Worm (Caenorhabditis elegans) whole organism, L1 larva: Measurements from ENCODE around the gene cky-1.

Source experiments
- Y116A8C.19 ChIP-seq: sonication (generic microtip); optimal IDR thresholded peaks from 2 replicates; lab custom pipeline; 2016; ENCODE audit warnings: missing compliant biosample characterization, missing genetic modification characterization, borderline replicate concordance
- aly-2 ChIP-seq: fragments of 150-350 bp; optimal IDR thresholded peaks from 2 replicates; lab custom pipeline; 2014; ENCODE audit warnings: missing biosample characterization, missing genetic modification characterization
- ama-1 ChIP-seq: fragments of 150-350 bp; optimal IDR thresholded peaks from 2 replicates; lab custom pipeline; 2014
- ceh-8 ChIP-seq: fragments of 200-800 bp; sonication (Bioruptor generic); optimal IDR thresholded peaks from 2 replicates; lab custom pipeline; 2018; ENCODE audit warnings: mild to moderate bottlenecking, missing genetic modification characterization, moderate library complexity, missing compliant biosample characterization
- ceh-82 ChIP-seq, 3 experiments: fragments of 150-350 bp in 1 of 3; sonication (generic microtip) in 2 of 3; optimal IDR thresholded peaks; 2 replicates each; lab custom pipeline; 2014 to 2017; ENCODE audit warnings: missing biosample characterization in 3 of 3, missing genetic modification characterization in 3 of 3
- ces-1 ChIP-seq: fragments of 150-350 bp; optimal IDR thresholded peaks from 2 replicates; lab custom pipeline; 2014; ENCODE audit warnings: missing biosample characterization, missing genetic modification reagents, missing genetic modification characterization
- dpl-1 ChIP-seq, 3 experiments: fragments of 150-350 bp in 2 of 3; sonication (generic microtip) in 1 of 3; optimal IDR thresholded peaks; 2 replicates each; lab custom pipeline; 2014 to 2017; ENCODE audit warnings: missing biosample characterization in 3 of 3, missing genetic modification characterization in 3 of 3, missing genetic modification reagents in 3 of 3
- efl-1 ChIP-seq, 4 experiments: fragments of 150-350 bp; optimal IDR thresholded peaks in 3 of 4; peaks in 1 of 4; 1 replicate in 1 of 4; 2 replicates in 3 of 4; lab custom pipeline; 2014; ENCODE audit warnings: missing biosample characterization in 2 of 4, missing genetic modification characterization in 2 of 4, missing genetic modification reagents in 2 of 4
- efl-3 ChIP-seq: fragments of 200-800 bp; sonication (Bioruptor generic); optimal IDR thresholded peaks from 2 replicates; lab custom pipeline; 2018; ENCODE audit warnings: mild to moderate bottlenecking, missing genetic modification characterization, missing compliant biosample characterization
- egl-13 ChIP-seq: sonication (generic microtip); optimal IDR thresholded peaks from 2 replicates; lab custom pipeline; 2016; ENCODE audit warnings: missing genotype, missing genetic modification reagents, missing genetic modification characterization, missing compliant biosample characterization
- egl-27 ChIP-seq, 2 experiments: fragments of 150-350 bp in 1 of 2; sonication (generic microtip); optimal IDR thresholded peaks; 3 replicates each; lab custom pipeline; 2017 to 2018; ENCODE audit warnings: missing biosample characterization in 2 of 2, missing genetic modification characterization in 2 of 2, missing genetic modification reagents in 2 of 2
- elt-2 ChIP-seq: sonication (generic microtip); optimal IDR thresholded peaks from 2 replicates; lab custom pipeline; 2016; ENCODE audit warnings: missing genetic modification characterization, mild to moderate bottlenecking, inconsistent platforms, missing compliant biosample characterization, missing genetic modification reagents
- fkh-8 ChIP-seq: sonication (generic microtip); optimal IDR thresholded peaks from 2 replicates; lab custom pipeline; 2016; ENCODE audit warnings: mild to moderate bottlenecking, missing genetic modification characterization, missing compliant biosample characterization
- fos-1 ChIP-seq: fragments of 150-350 bp; optimal IDR thresholded peaks from 2 replicates; lab custom pipeline; 2014; ENCODE audit warnings: missing biosample characterization, missing genetic modification characterization
- grh-1 ChIP-seq: fragments of 200-800 bp; sonication (Bioruptor generic); IDR thresholded peaks from 2 replicates; pipeline ENCODE4 v1.3.6; 2022; ENCODE audit warnings: missing genetic modification reagents, missing genetic modification characterization, missing compliant biosample characterization
- hlh-17 ChIP-seq: fragments of 200-800 bp; sonication (Bioruptor generic); optimal IDR thresholded peaks from 2 replicates; lab custom pipeline; 2018; ENCODE audit warnings: missing genetic modification characterization, mild to moderate bottlenecking, missing compliant biosample characterization, moderate library complexity, borderline replicate concordance
- irx-1 ChIP-seq: sonication (generic microtip); optimal IDR thresholded peaks from 2 replicates; lab custom pipeline; 2016; ENCODE audit warnings: missing genetic modification characterization, missing compliant biosample characterization
- isw-1 ChIP-seq: fragments of 200-800 bp; sonication (Bioruptor generic); IDR thresholded peaks from 2 replicates; pipeline ENCODE4 v1.3.6; 2022; ENCODE audit warnings: missing genetic modification characterization, missing compliant biosample characterization
- jun-1 ChIP-seq: fragments of 150-350 bp; optimal IDR thresholded peaks from 2 replicates; lab custom pipeline; 2014; ENCODE audit warnings: missing biosample characterization, missing genetic modification reagents, missing genetic modification characterization
- lin-14 ChIP-seq: fragments of 200-800 bp; sonication (Bioruptor generic); optimal IDR thresholded peaks from 2 replicates; lab custom pipeline; 2018; ENCODE audit warnings: mild to moderate bottlenecking, missing genetic modification characterization, moderate library complexity, missing compliant biosample characterization
- lin-35 ChIP-seq, 2 experiments: fragments of 150-350 bp; optimal IDR thresholded peaks; 2 replicates each; lab custom pipeline; 2014; ENCODE audit warnings: missing biosample characterization in 2 of 2, missing genetic modification characterization in 2 of 2, missing genetic modification reagents in 2 of 2
- lir-3 ChIP-seq: sonication (generic microtip); optimal IDR thresholded peaks from 2 replicates; lab custom pipeline; 2016; ENCODE audit warnings: mild to moderate bottlenecking, missing genetic modification characterization, moderate library complexity, missing compliant biosample characterization; ENCODE audit not compliant: poor library complexity
- lsy-2 ChIP-seq, 2 experiments: fragments of 150-350 bp; optimal IDR thresholded peaks; 2 replicates each; lab custom pipeline; 2014; ENCODE audit warnings: missing biosample characterization in 2 of 2, missing genetic modification characterization in 2 of 2
- nhr-20 ChIP-seq: sonication (generic microtip); optimal IDR thresholded peaks from 2 replicates; lab custom pipeline; 2016; ENCODE audit warnings: mild to moderate bottlenecking, missing genetic modification characterization, missing compliant biosample characterization
- nhr-77 ChIP-seq: fragments of 150-350 bp; optimal IDR thresholded peaks from 2 replicates; lab custom pipeline; 2014; ENCODE audit warnings: missing biosample characterization, missing genetic modification characterization
- nhr-85 ChIP-seq: sonication (generic microtip); peaks from one replicate; lab custom pipeline; 2016; ENCODE audit warnings: missing genetic modification characterization, inconsistent platforms, missing compliant biosample characterization
- pag-3 ChIP-seq: sonication (generic microtip); optimal IDR thresholded peaks from 2 replicates; lab custom pipeline; 2017; ENCODE audit warnings: missing genetic modification characterization, mild to moderate bottlenecking, missing compliant biosample characterization, antibody characterized with exemption, borderline replicate concordance; ENCODE audit not compliant: insufficient read depth
- rnt-1 ChIP-seq: sonication (generic microtip); optimal IDR thresholded peaks from 2 replicates; lab custom pipeline; 2016; ENCODE audit warnings: mild to moderate bottlenecking, missing genetic modification characterization, moderate library complexity, missing compliant biosample characterization
- skn-1 ChIP-seq: fragments of 150-350 bp; optimal IDR thresholded peaks from 2 replicates; lab custom pipeline; 2014; ENCODE audit warnings: missing biosample characterization, missing genetic modification characterization
- snpc-4 ChIP-seq: fragments of 150-350 bp; optimal IDR thresholded peaks from 2 replicates; lab custom pipeline; 2014; ENCODE audit warnings: missing biosample characterization, missing genetic modification characterization
- snu-23 ChIP-seq: sonication (generic microtip); optimal IDR thresholded peaks from 2 replicates; lab custom pipeline; 2016; ENCODE audit warnings: missing genetic modification characterization, missing compliant biosample characterization
- swsn-7 ChIP-seq: sonication (generic microtip); optimal IDR thresholded peaks from 2 replicates; lab custom pipeline; 2016; ENCODE audit warnings: missing genetic modification characterization, missing compliant biosample characterization
- tbx-2 ChIP-seq: sonication (generic microtip); optimal IDR thresholded peaks from 2 replicates; lab custom pipeline; 2016; ENCODE audit warnings: missing genetic modification characterization, missing compliant biosample characterization
- unc-130 ChIP-seq: fragments of 150-350 bp; optimal IDR thresholded peaks from 2 replicates; lab custom pipeline; 2017; ENCODE audit warnings: missing biosample characterization, missing genetic modification characterization, inconsistent platforms
- unc-62 ChIP-seq: fragments of 150-350 bp; optimal IDR thresholded peaks from 2 replicates; lab custom pipeline; 2014; ENCODE audit warnings: missing biosample characterization, missing genetic modification reagents, missing genetic modification characterization
- unc-98 ChIP-seq: fragments of 200-800 bp; sonication (Bioruptor generic); IDR thresholded peaks from 2 replicates; pipeline ENCODE4 v1.3.6; 2022; ENCODE audit warnings: missing genetic modification characterization, missing compliant biosample characterization
- zag-1 ChIP-seq: fragments of 150-350 bp; optimal IDR thresholded peaks from 2 replicates; lab custom pipeline; 2014; ENCODE audit warnings: missing biosample characterization, missing genetic modification characterization
- ztf-4 ChIP-seq: fragments of 150-350 bp; optimal IDR thresholded peaks from 2 replicates; lab custom pipeline; 2014; ENCODE audit warnings: missing biosample characterization, missing genetic modification characterization

The cky-1 gene

DNA sequence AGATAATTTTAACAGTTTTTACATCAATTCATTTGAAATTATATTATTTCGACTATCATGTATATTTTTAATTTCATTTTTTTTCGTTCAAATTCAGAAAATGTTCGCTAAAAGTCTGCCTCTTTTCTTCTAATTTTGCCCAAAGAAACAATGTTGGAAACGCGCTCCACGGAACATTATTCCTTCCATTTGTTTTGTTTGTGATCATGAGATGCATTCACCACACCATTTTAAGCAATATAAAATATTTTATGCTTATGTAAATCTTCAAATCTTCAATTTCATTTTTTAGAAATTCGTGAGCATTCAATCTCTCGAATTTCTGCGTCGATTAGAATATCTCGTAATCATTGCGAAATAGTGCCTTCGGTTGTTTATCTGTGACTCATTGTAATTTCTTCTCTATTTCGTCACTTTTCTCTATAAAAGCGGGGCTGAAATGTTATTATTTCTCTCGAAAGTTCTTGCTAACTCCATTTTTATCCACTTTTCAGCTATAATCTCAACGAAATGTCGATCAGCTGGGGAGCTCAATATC is 39.1 kb upstream of the cky-1 start, which contains the start of gene istr-1 (continued):
- TF ChIP-seq hlh-17 (GFP tag; lab: Kevin White, UChicago) (no peak), snu-23 (GFP tag; lab: Kevin White, UChicago) (no peak), lsy-2 (tag; optimal IDR thresholded peaks at IDR 0.05; lab: Kevin White, UChicago) (peak in 1 of 2 experiments; percentile 33), efl-3 (GFP tag; lab: Kevin White, UChicago) (no peak), egl-27 (tag; optimal IDR thresholded peaks at IDR 0.05; lab: Kevin White, UChicago) (no peak), jun-1 (no peak), skn-1 (tag; lab: Kevin White, UChicago) (peak; percentile 6), ama-1 (lab: Kevin White, UChicago) (no peak), unc-98 (GFP tag; lab: Robert Waterston, UW) (no peak), zag-1 (tag; lab: Kevin White, UChicago) (no peak), unc-62 (GFP tag; lab: Kevin White, UChicago) (no peak), irx-1 (tag; lab: Kevin White, UChicago) (no peak), elt-2 (no peak), grh-1 (no peak), ceh-8 (GFP tag; lab: Kevin White, UChicago) (no peak), lin-14 (peak; percentile 53), snpc-4 (tag; lab: Kevin White, UChicago) (peak; percentile 16), nhr-85 (tag; lab: Kevin White, UChicago) (no peak), fos-1 (peak; percentile 49), lir-3 (tag; lab: Kevin White, UChicago) (no peak), rnt-1 (no peak), ceh-82 (tag; optimal IDR thresholded peaks at IDR 0.05; lab: Kevin White, UChicago) (peak in 1 of 3 experiments; percentile 16), fkh-8 (no peak), tbx-2 (tag; lab: Kevin White, UChicago) (no peak), egl-13 (tag; lab: Kevin White, UChicago) (no peak), lin-35 (GFP tag; optimal IDR thresholded peaks at IDR 0.05; lab: Kevin White, UChicago) (peak; percentile 33 to 52), unc-130 (tag; lab: Kevin White, UChicago) (no peak), ces-1 (GFP tag; lab: Kevin White, UChicago) (no peak), pag-3 (no peak), ztf-4 (tag; lab: Kevin White, UChicago) (no peak), isw-1 (GFP tag; lab: Robert Waterston, UW) (no peak), swsn-7 (tag; lab: Kevin White, UChicago) (no peak)

DNA sequence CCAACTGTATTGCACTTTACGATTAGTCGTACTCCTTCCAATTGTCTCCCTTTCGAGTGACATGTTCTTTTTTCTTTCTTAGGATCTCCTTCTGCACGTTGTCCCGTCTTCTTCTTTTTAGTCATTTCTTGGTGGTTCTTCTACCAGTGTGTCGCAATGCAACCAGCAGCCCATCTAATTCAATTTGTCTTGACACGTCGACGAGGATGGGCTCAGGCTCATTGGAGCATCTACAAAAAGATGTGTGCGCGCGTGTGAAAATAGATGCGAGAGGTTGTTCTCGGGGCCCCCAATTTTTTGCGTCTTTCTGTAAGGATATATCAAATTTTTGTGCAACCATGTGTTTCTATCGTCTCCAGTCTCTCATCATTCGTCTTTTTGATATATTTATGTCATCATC is 34.9 kb upstream of the cky-1 start:
- TF ChIP-seq nhr-77 (tag; lab: Kevin White, UChicago), result no peak
- peak; percentile 73 for TF ChIP-seq lin-14
- TF ChIP-seq ces-1 (GFP tag; lab: Kevin White, UChicago), result peak; percentile 42
- TF ChIP-seq, all 84 proteins: peak for 2

DNA sequence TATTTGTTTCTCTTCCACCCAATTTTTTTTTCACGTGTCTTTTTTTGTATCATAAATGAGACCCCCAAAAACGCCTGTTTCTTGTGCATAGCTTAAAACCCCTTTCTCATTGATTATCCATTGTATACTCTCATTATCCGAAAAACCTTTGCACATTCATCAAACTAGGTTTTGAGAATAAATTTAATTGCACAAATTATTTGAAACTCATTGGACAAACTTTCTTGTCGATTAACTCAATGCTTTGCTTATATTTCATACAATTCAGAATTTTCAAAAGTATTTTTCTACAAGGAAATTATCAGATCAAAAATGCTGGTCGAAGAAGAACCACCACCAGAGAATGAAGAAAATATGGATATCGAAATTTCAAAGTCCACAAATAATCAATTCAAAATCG is 32.4 kb upstream of the cky-1 start, which contains the start of gene R11D1.1:
Gene R11D1.1 (plus strand): TSS at position 301 of the 400 bp plus-strand sequence.
- TF ChIP-seq nhr-20 (tag; lab: Kevin White, UChicago) (no peak), egl-13 (tag; lab: Kevin White, UChicago) (no peak), Y116A8C.19 (tag; lab: Kevin White, UChicago) (no peak), ceh-82 (tag; optimal IDR thresholded peaks at IDR 0.05; lab: Kevin White, UChicago) (no peak), aly-2 (no peak), swsn-7 (tag; lab: Kevin White, UChicago) (no peak)

DNA sequence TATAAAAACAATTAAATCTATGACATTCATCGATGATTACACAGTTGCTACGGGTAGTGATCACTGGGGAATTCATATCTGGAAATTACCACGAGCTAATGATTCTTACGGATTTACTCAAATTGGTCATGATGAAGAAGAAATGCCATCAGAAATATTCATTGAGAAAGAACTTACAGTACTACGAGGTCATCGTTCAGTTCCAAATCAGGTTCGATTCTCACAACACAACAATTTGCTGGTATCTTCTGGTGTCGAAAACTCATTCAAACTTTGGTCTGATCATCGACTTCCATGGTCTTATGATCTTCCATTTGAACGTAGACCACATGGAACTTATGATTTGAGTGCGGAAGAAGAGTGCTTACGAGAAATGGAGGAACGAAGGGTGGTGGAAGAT is 30.0 kb upstream of the cky-1 start:
- no peak for TF ChIP-seq dpl-1 (GFP tag; optimal IDR thresholded peaks at IDR 0.05; lab: Kevin White, UChicago)
- TF ChIP-seq efl-1 (optimal IDR thresholded peaks at IDR 0.05; lab: Kevin White, UChicago), result no peak
- peak in 1 of 2 experiments; percentile 65 for TF ChIP-seq efl-1 (GFP tag; optimal IDR thresholded peaks at IDR 0.05 in 1 of 2; lab: Kevin White, UChicago)
